Worm (Caenorhabditis elegans) whole organism, mixed stage, embryonic: Measurements from ENCODE around the gene ndub-6.

ENCODE experiments used
- M03D4.4 ChIP-seq: sonication (generic microtip); optimal IDR thresholded peaks from 2 replicates; lab custom pipeline; 2017; ENCODE audit warnings: mild to moderate bottlenecking, missing genetic modification characterization, missing compliant biosample characterization
- bed-3 ChIP-seq: fragments of 200-800 bp; sonication (Bioruptor generic); optimal IDR thresholded peaks from 3 replicates; lab custom pipeline; 2018; ENCODE audit warnings: mild to moderate bottlenecking, missing genetic modification characterization, moderate library complexity, missing compliant biosample characterization
- blmp-1 ChIP-seq: fragments of 150-350 bp; optimal IDR thresholded peaks from 2 replicates; lab custom pipeline; 2014; ENCODE audit warnings: missing biosample characterization, missing genetic modification characterization
- ceh-39 ChIP-seq: fragments of 150-350 bp; optimal IDR thresholded peaks from 2 replicates; lab custom pipeline; 2014; ENCODE audit warnings: missing biosample characterization, missing genetic modification characterization
- ceh-43 ChIP-seq: fragments of 200-800 bp; sonication (Bioruptor generic); optimal IDR thresholded peaks from 2 replicates; lab custom pipeline; 2018; ENCODE audit warnings: mild to moderate bottlenecking, missing genetic modification characterization, moderate library complexity, missing compliant biosample characterization
- ceh-83 ChIP-seq: fragments of 200-800 bp; sonication (Bioruptor generic); optimal IDR thresholded peaks from 2 replicates; lab custom pipeline; 2018; ENCODE audit warnings: mild to moderate bottlenecking, missing genetic modification characterization, missing compliant biosample characterization
- ces-1 ChIP-seq: fragments of 150-350 bp; optimal IDR thresholded peaks from 2 replicates; lab custom pipeline; 2014; ENCODE audit warnings: missing biosample characterization, missing genetic modification reagents, missing genetic modification characterization
- cnd-1 ChIP-seq: fragments of 200-800 bp; sonication (Bioruptor generic); optimal IDR thresholded peaks from 2 replicates; lab custom pipeline; 2018; ENCODE audit warnings: mild to moderate bottlenecking, missing genetic modification characterization, missing compliant biosample characterization
- drap-1 ChIP-seq: fragments of 200-800 bp; sonication (Bioruptor generic); optimal IDR thresholded peaks from 3 replicates; lab custom pipeline; 2018; ENCODE audit warnings: mild to moderate bottlenecking, missing genetic modification characterization, missing compliant biosample characterization
- elt-1 ChIP-seq: sonication (generic microtip); optimal IDR thresholded peaks from 2 replicates; lab custom pipeline; 2017; ENCODE audit warnings: missing genetic modification characterization, mild to moderate bottlenecking, missing compliant biosample characterization, antibody characterized with exemption, moderate library complexity, borderline replicate concordance; ENCODE audit not compliant: insufficient read depth
- elt-3 ChIP-seq: fragments of 150-350 bp; optimal IDR thresholded peaks from 2 replicates; lab custom pipeline; 2014; ENCODE audit warnings: missing biosample characterization, missing genetic modification characterization
- flh-1 ChIP-seq: fragments of 200-800 bp; sonication (Bioruptor generic); optimal IDR thresholded peaks from 2 replicates; lab custom pipeline; 2018; ENCODE audit warnings: mild to moderate bottlenecking, missing genetic modification characterization, moderate library complexity, missing compliant biosample characterization
- ham-2 ChIP-seq: fragments of 200-800 bp; sonication (Bioruptor generic); optimal IDR thresholded peaks from 2 replicates; lab custom pipeline; 2018; ENCODE audit warnings: mild to moderate bottlenecking, missing genetic modification characterization, missing compliant biosample characterization
- lin-13 ChIP-seq: fragments of 150-350 bp; optimal IDR thresholded peaks from 2 replicates; lab custom pipeline; 2014; ENCODE audit warnings: missing biosample characterization, missing genetic modification characterization
- mab-5 ChIP-seq: fragments of 150-350 bp; optimal IDR thresholded peaks from 2 replicates; lab custom pipeline; 2014; ENCODE audit warnings: missing biosample characterization, missing genetic modification characterization
- mep-1 ChIP-seq: fragments of 150-350 bp; optimal IDR thresholded peaks from 2 replicates; lab custom pipeline; 2017; ENCODE audit warnings: missing biosample characterization, missing genetic modification reagents, missing genetic modification characterization, inconsistent platforms
- mls-2 ChIP-seq: sonication (generic microtip); optimal IDR thresholded peaks from 2 replicates; lab custom pipeline; 2016; ENCODE audit warnings: mild to moderate bottlenecking, missing genetic modification characterization, moderate library complexity, missing compliant biosample characterization
- nhr-12 ChIP-seq: fragments of 150-350 bp; optimal IDR thresholded peaks from 2 replicates; lab custom pipeline; 2014; ENCODE audit warnings: missing biosample characterization, missing genetic modification characterization
- nhr-2 ChIP-seq: fragments of 150-350 bp; optimal IDR thresholded peaks from 2 replicates; lab custom pipeline; 2014; ENCODE audit warnings: missing biosample characterization, missing genetic modification characterization
- nhr-28 ChIP-seq: fragments of 150-350 bp; optimal IDR thresholded peaks from 2 replicates; lab custom pipeline; 2014; ENCODE audit warnings: missing biosample characterization, missing genetic modification characterization
- pha-4 ChIP-seq: fragments of 150-350 bp; optimal IDR thresholded peaks from 2 replicates; lab custom pipeline; 2018; ENCODE audit warnings: missing biosample characterization, missing genetic modification reagents, missing genetic modification characterization
- sem-2 ChIP-seq: fragments of 200-800 bp; sonication (Bioruptor generic); optimal IDR thresholded peaks from 2 replicates; lab custom pipeline; 2018; ENCODE audit warnings: mild to moderate bottlenecking, missing genetic modification characterization, missing compliant biosample characterization
- snpc-4 ChIP-seq: fragments of 150-350 bp; optimal IDR thresholded peaks from 2 replicates; lab custom pipeline; 2014; ENCODE audit warnings: missing biosample characterization, missing genetic modification characterization
- sptf-1 ChIP-seq: sonication (generic microtip); optimal IDR thresholded peaks from 2 replicates; lab custom pipeline; 2017; ENCODE audit warnings: mild to moderate bottlenecking, missing genetic modification characterization, moderate library complexity, missing compliant biosample characterization
- tbx-8 ChIP-seq: fragments of 200-800 bp; sonication (Bioruptor generic); optimal IDR thresholded peaks from 2 replicates; lab custom pipeline; 2018; ENCODE audit warnings: mild to moderate bottlenecking, missing genetic modification characterization, moderate library complexity, missing compliant biosample characterization
- unc-39 ChIP-seq: fragments of 150-350 bp; optimal IDR thresholded peaks from 2 replicates; lab custom pipeline; 2014; ENCODE audit warnings: missing biosample characterization, missing genetic modification characterization
- unc-62 ChIP-seq: fragments of 150-350 bp; optimal IDR thresholded peaks from 2 replicates; lab custom pipeline; 2014; ENCODE audit warnings: missing biosample characterization, missing genetic modification reagents, missing genetic modification characterization
- zip-8 ChIP-seq: fragments of 150-350 bp; optimal IDR thresholded peaks from 2 replicates; lab custom pipeline; 2014; ENCODE audit warnings: missing biosample characterization, missing genetic modification characterization
- ztf-11 ChIP-seq: fragments of 150-350 bp; optimal IDR thresholded peaks from 2 replicates; lab custom pipeline; 2014; ENCODE audit warnings: missing biosample characterization, missing genetic modification characterization

Gene ndub-6

ce11 chrIV:11668001-11668400, 15.8 kb downstream of the ndub-6 start, which contains the start of gene atg-4.2:
TSS of gene atg-4.2 (plus strand) at chrIV:11668024.
- TF ChIP-seq ces-1 (GFP tag; lab: Kevin White, UChicago) = no peak

- TF ChIP-seq elt-1 (tag; lab: Kevin White, UChicago) = no peak
- TF ChIP-seq flh-1 = no peak
- no peak for TF ChIP-seq bed-3 (GFP tag; lab: Kevin White, UChicago)
- no peak for TF ChIP-seq drap-1
- TF ChIP-seq ceh-83 (GFP tag; lab: Kevin White, UChicago) = no peak
Observed at ce11 chrIV:11673543-11673942, 21.3 kb downstream of the ndub-6 start, which contains the start of gene inx-8. TSS of gene inx-8 (plus strand) at chrIV:11673843.

- no peak for TF ChIP-seq ceh-83 (GFP tag; lab: Kevin White, UChicago)
- TF ChIP-seq ces-1 (GFP tag; lab: Kevin White, UChicago) = no peak
- TF ChIP-seq elt-3 (tag; lab: Kevin White, UChicago) = no peak
- no peak for TF ChIP-seq mab-5 (tag; lab: Kevin White, UChicago)
- TF ChIP-seq lin-13 (tag; lab: Kevin White, UChicago) = no peak
- no peak for TF ChIP-seq mls-2 (tag; lab: Kevin White, UChicago)
- no peak for TF ChIP-seq snpc-4 (tag; lab: Kevin White, UChicago)
- TF ChIP-seq pha-4 (tag; lab: Kevin White, UChicago) = no peak
- TF ChIP-seq nhr-12 = no peak
- no peak for TF ChIP-seq M03D4.4
- TF ChIP-seq ham-2 (GFP tag; lab: Kevin White, UChicago) = no peak
- TF ChIP-seq elt-1 (tag; lab: Kevin White, UChicago) = no peak
- TF ChIP-seq ceh-43 (GFP tag; lab: Kevin White, UChicago) = no peak
- no peak for TF ChIP-seq tbx-8
- TF ChIP-seq blmp-1 (tag; lab: Kevin White, UChicago) = no peak
- no peak for TF ChIP-seq unc-62 (GFP tag; lab: Kevin White, UChicago)
- no peak for TF ChIP-seq bed-3 (GFP tag; lab: Kevin White, UChicago)
- TF ChIP-seq, all 35 proteins: peak for 0
Observed at ce11 chrIV:11676054-11676453, 23.9 kb downstream of the ndub-6 start, which contains the start of gene inx-9. TSS of gene inx-9 (plus strand) at chrIV:11676354.

ce11 chrIV:11681905-11682304, 29.7 kb downstream of the ndub-6 start, which contains the start of gene ZK792.4:
TSS of gene ZK792.4 (minus strand) at chrIV:11682005.
- no peak for TF ChIP-seq elt-1 (tag; lab: Kevin White, UChicago)
- TF ChIP-seq nhr-28 (tag; lab: Kevin White, UChicago) = no peak
- no peak for TF ChIP-seq flh-1
- no peak for TF ChIP-seq cnd-1 (tag; lab: Kevin White, UChicago)
- TF ChIP-seq ham-2 (GFP tag; lab: Kevin White, UChicago) = no peak
- TF ChIP-seq mep-1 (tag; lab: Kevin White, UChicago) = no peak
- no peak for TF ChIP-seq tbx-8
- TF ChIP-seq ztf-11 (tag; lab: Kevin White, UChicago) = no peak

ce11 chrIV:11688018-11688417, 35.8 kb downstream of the ndub-6 start, which contains the start of gene ZK792.5:
TSS of gene ZK792.5 (minus strand) at chrIV:11688118.
- TF ChIP-seq drap-1 (no peak), bed-3 (GFP tag; lab: Kevin White, UChicago) (peak; percentile 2)

- no peak for TF ChIP-seq nhr-2 (tag; lab: Kevin White, UChicago)
- TF ChIP-seq sem-2 (GFP tag; lab: Kevin White, UChicago) = no peak
- no peak for TF ChIP-seq cnd-1 (tag; lab: Kevin White, UChicago)
- no peak for TF ChIP-seq ceh-39 (tag; lab: Kevin White, UChicago)
Observed at ce11 chrIV:11690988-11691387, 38.8 kb downstream of the ndub-6 start, which contains the start of gene let-60. TSS of gene let-60 (minus strand) at chrIV:11691088.

- TF ChIP-seq unc-39 (tag; lab: Kevin White, UChicago) = no peak
- no peak for TF ChIP-seq sptf-1
- TF ChIP-seq pha-4 (tag; lab: Kevin White, UChicago) = no peak
- no peak for TF ChIP-seq cnd-1 (tag; lab: Kevin White, UChicago)
- no peak for TF ChIP-seq elt-3 (tag; lab: Kevin White, UChicago)
- no peak for TF ChIP-seq lin-13 (tag; lab: Kevin White, UChicago)
- TF ChIP-seq sem-2 (GFP tag; lab: Kevin White, UChicago) = no peak
- no peak for TF ChIP-seq tbx-8
- no peak for TF ChIP-seq zip-8 (tag; lab: Kevin White, UChicago)
Observed at ce11 chrIV:11691524-11691923, 39.3 kb downstream of the ndub-6 start.
